Fruit fly (Drosophila melanogaster) whole organism: ENCODE measurements around the gene Edc3.

Experiments used
- EcR ChIP-seq, 2 experiments: fragments of >200 bp; optimal IDR thresholded peaks; 2 replicates each; lab custom pipeline; 2017; ENCODE audit warnings: missing biosample characterization in 2 of 2, missing genetic modification characterization in 2 of 2, missing genetic modification reagents in 2 of 2
- usp ChIP-seq: fragments of >200 bp; optimal IDR thresholded peaks from 2 replicates; lab custom pipeline; 2017; ENCODE audit warnings: missing biosample characterization, missing genetic modification characterization, mixed read lengths

- TF ChIP-seq EcR (GFP tag; optimal IDR thresholded peaks at IDR 0.05; lab: Kevin White, UChicago), result no peak
- TF ChIP-seq usp (GFP tag; lab: Kevin White, UChicago), result no peak
These were observed 22.8 kb downstream of the Edc3 start for dm6 chr3L:17506830-17507229.
